Worm (Caenorhabditis elegans): Measurements from ENCODE around the gene R05G6.9.

The R05G6.9 gene

DNA sequence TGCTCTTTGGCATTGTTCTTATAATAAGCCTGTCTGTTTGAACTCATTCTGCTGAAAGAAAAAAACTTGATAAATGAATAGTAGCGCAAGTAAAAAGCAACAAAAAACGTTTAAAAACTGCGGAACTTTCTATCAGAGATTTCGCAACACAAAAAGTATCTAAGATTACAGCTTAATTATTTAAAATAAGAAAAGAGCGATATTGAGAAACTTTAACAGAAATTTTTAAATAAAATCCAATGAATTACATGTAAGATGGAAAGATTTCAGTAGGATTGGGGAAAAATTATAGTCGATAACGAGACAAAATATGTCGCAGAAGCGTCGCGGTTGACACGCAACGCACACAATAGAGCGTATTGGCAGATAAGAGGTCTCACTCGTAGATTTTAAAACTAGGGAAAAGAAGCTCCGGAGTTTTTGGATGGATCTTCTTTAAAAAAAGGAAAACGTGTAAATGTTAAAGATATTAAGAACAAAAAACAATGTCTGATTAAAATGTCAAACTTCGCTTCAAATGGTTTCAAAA lies 45.6 kb upstream of the R05G6.9 start, which contains the start of gene ima-3 (continued):
- TF ChIP-seq daf-19 (GFP tag; conservative IDR thresholded peaks at IDR 0.05) (no peak), T26A8.4 (GFP tag; IDR thresholded peaks at IDR 0.05) (no peak), nhr-102 (tag; optimal IDR thresholded peaks at IDR 0.05) (no peak), F37D6.2 (tag; optimal IDR thresholded peaks at IDR 0.05) (no peak), ctbp-1 (GFP tag; IDR thresholded peaks at IDR 0.05) (no peak), zip-11 (GFP tag; IDR thresholded peaks at IDR 0.05) (no peak), lim-7 (GFP tag; IDR thresholded peaks at IDR 0.05) (no peak), hlh-30 (tag; optimal IDR thresholded peaks at IDR 0.05; ENCODE audit: insufficient read depth) (no peak), lir-3 (tag; optimal IDR thresholded peaks at IDR 0.05) (no peak), nhr-237 (tag; optimal IDR thresholded peaks at IDR 0.05) (no peak), saeg-2 (GFP tag; IDR thresholded peaks at IDR 0.05) (no peak), unc-62 (GFP tag; optimal IDR thresholded peaks at IDR 0.05 in 1 of 2) (no peak), unc-62 (tag; optimal IDR thresholded peaks at IDR 0.05) (no peak), mdl-1 (tag; optimal IDR thresholded peaks at IDR 0.05) (no peak), Y5F2A.4 (GFP tag; optimal IDR thresholded peaks at IDR 0.05) (no peak), zfp-3 (GFP tag; conservative IDR thresholded peaks at IDR 0.05) (no peak), dpl-1 (GFP tag; optimal IDR thresholded peaks at IDR 0.05) (peak; percentile 25), daf-12 (tag; optimal IDR thresholded peaks at IDR 0.05) (no peak), ZK337.2 (GFP tag; IDR thresholded peaks at IDR 0.05) (no peak), cey-2 (tag; optimal IDR thresholded peaks at IDR 0.05; ENCODE audit: borderline replicate concordance, insufficient read depth) (no peak), ceh-28 (tag; optimal IDR thresholded peaks at IDR 0.05) (no peak), lin-1 (GFP tag; IDR thresholded peaks at IDR 0.05) (no peak), egl-27 (tag; optimal IDR thresholded peaks at IDR 0.05) (no peak), ceh-20 (GFP tag; IDR thresholded peaks at IDR 0.05) (no peak), F49E8.2 (tag; optimal IDR thresholded peaks at IDR 0.05; ENCODE audit: borderline replicate concordance) (no peak), unc-130 (GFP tag; optimal IDR thresholded peaks at IDR 0.05) (peak; percentile 18), lin-39 (tag; optimal IDR thresholded peaks at IDR 0.05) (no peak), snpc-4 (tag; optimal IDR thresholded peaks at IDR 0.05) (no peak), tag-97 (GFP tag; IDR thresholded peaks at IDR 0.05) (no peak), ceh-32 (tag; optimal IDR thresholded peaks at IDR 0.05; ENCODE audit: poor library complexity) (no peak), nhr-25 (tag; optimal IDR thresholded peaks at IDR 0.05; ENCODE audit: borderline replicate concordance, insufficient read depth) (no peak), nhr-10 (tag; optimal IDR thresholded peaks at IDR 0.05) (no peak), dmd-9 (GFP tag; IDR thresholded peaks at IDR 0.05) (no peak), mes-2 (tag; optimal IDR thresholded peaks at IDR 0.05; ENCODE audit: poor library complexity, severe bottlenecking) (peak; percentile 72), lin-38 (GFP tag; IDR thresholded peaks at IDR 0.05) (peak; percentile 73), fos-1 (tag; optimal IDR thresholded peaks at IDR 0.05) (no peak), F26F4.8 (GFP tag; conservative IDR thresholded peaks at IDR 0.05) (no peak), skn-1 (tag; optimal IDR thresholded peaks at IDR 0.05) (no peak), jun-1 (tag; optimal IDR thresholded peaks at IDR 0.05) (no peak), spr-3 (GFP tag; optimal IDR thresholded peaks at IDR 0.05) (no peak), nhr-28 (tag; optimal IDR thresholded peaks at IDR 0.05) (peak; percentile 67), lin-29 (GFP tag; IDR thresholded peaks at IDR 0.05) (no peak), ceh-62 (tag; optimal IDR thresholded peaks at IDR 0.05) (no peak), dve-1 (tag; optimal IDR thresholded peaks at IDR 0.05; ENCODE audit: insufficient read depth) (peak; percentile 30), madf-5 (GFP tag; IDR thresholded peaks at IDR 0.05) (no peak), aha-1 (tag) (no peak), pha-4 (GFP tag; IDR thresholded peaks at IDR 0.05) (no peak), pha-4 (tag; optimal IDR thresholded peaks at IDR 0.05) (no peak), nhr-77 (tag; optimal IDR thresholded peaks at IDR 0.05) (peak; percentile 80), aly-2 (tag; optimal IDR thresholded peaks at IDR 0.05) (no peak), nhr-6 (tag; optimal IDR thresholded peaks at IDR 0.05) (peak; percentile 17), snpc-1.2 (GFP tag; IDR thresholded peaks at IDR 0.05) (no peak)

Measured in whole organism, L4 larva.